Fruit fly (Drosophila melanogaster) whole organism, embryonic: ENCODE measurements around the gene IntS14.

Experiments
- CG11085 ChIP-seq: fragments of 200-800 bp; sonication (Bioruptor generic); IDR thresholded peaks from 2 replicates; pipeline ENCODE4 v1.3.6; 2022; ENCODE audit warnings: missing biosample characterization, missing genetic modification characterization
- CG17359 ChIP-seq: fragments of 200-800 bp; sonication (Bioruptor generic); optimal IDR thresholded peaks from 3 replicates; lab custom pipeline; 2018; ENCODE audit warnings: missing biosample characterization, mild to moderate bottlenecking, missing genetic modification characterization, moderate library complexity
- CG18011 ChIP-seq: fragments of 200-800 bp; sonication (Bioruptor generic); optimal IDR thresholded peaks from 2 replicates; lab custom pipeline; 2017; ENCODE audit warnings: missing biosample characterization, missing genetic modification characterization, mild to moderate bottlenecking, moderate library complexity, missing genotype
- CG18619 ChIP-seq: fragments of 200-800 bp; sonication (Bioruptor generic); optimal IDR thresholded peaks from 3 replicates; lab custom pipeline; 2017; ENCODE audit warnings: missing biosample characterization, mild to moderate bottlenecking, missing genetic modification characterization
- CG32532 ChIP-seq: fragments of 200-800 bp; sonication (Bioruptor generic); IDR thresholded peaks from 2 replicates; pipeline ENCODE4 v1.3.6; 2022; ENCODE audit warnings: missing biosample characterization, missing genetic modification characterization
- CG6765 ChIP-seq: fragments of 200-800 bp; sonication (Bioruptor generic); optimal IDR thresholded peaks from 3 replicates; lab custom pipeline; 2017; ENCODE audit warnings: missing biosample characterization, mild to moderate bottlenecking, missing genetic modification characterization
- Gug ChIP-seq: fragments of 200-800 bp; sonication (Bioruptor generic); IDR thresholded peaks from 4 replicates; pipeline ENCODE4 v1.3.6; 2022; ENCODE audit warnings: missing biosample characterization, missing genetic modification characterization
- Mrtf ChIP-seq: fragments of 200-800 bp; sonication (Bioruptor generic); IDR thresholded peaks from 3 replicates; pipeline ENCODE4 v1.3.6; 2022; ENCODE audit warnings: missing biosample characterization, missing genetic modification characterization
- Ssrp ChIP-seq: fragments of 200-800 bp; sonication (Bioruptor generic); optimal IDR thresholded peaks from 2 replicates; lab custom pipeline; 2018; ENCODE audit warnings: missing biosample characterization, mild to moderate bottlenecking, missing genetic modification characterization, moderate library complexity
- Taf1 ChIP-seq: fragments of 200-800 bp; sonication (Bioruptor generic); IDR thresholded peaks from 2 replicates; pipeline ENCODE4 v1.3.6; 2022; ENCODE audit warnings: missing biosample characterization, missing genetic modification characterization
- ab ChIP-seq: fragments of 200-800 bp; sonication (Bioruptor generic); optimal IDR thresholded peaks from 2 replicates; lab custom pipeline; 2016; ENCODE audit warnings: missing biosample characterization, missing genetic modification characterization
- ash1 ChIP-seq: fragments of 200-800 bp; sonication (Bioruptor generic); optimal IDR thresholded peaks from 2 replicates; lab custom pipeline; 2018; ENCODE audit warnings: missing biosample characterization, mild to moderate bottlenecking, missing genetic modification characterization
- fru ChIP-seq: fragments of >200 bp; optimal IDR thresholded peaks from 2 replicates; lab custom pipeline; 2017
- mld ChIP-seq: fragments of 200-800 bp; sonication (Bioruptor generic); IDR thresholded peaks from 3 replicates; pipeline ENCODE4 v1.3.6; 2022; ENCODE audit warnings: missing biosample characterization, missing genetic modification characterization; ENCODE audit not compliant: partially characterized antibody

dm6 chr2L:1156592-1157249, 7.5 kb upstream of the IntS14 start:
- TF ChIP-seq CG6765: no peak
- TF ChIP-seq CG32532 (GFP tag; lab: Robert Waterston, UW): no peak; the same call in 1 of the 2 replicates
- no peak for TF ChIP-seq Gug (GFP tag; lab: Robert Waterston, UW)
- TF ChIP-seq Taf1 (GFP tag; lab: Robert Waterston, UW): no peak
- TF ChIP-seq CG17359: no peak
- no peak for TF ChIP-seq Mrtf (GFP tag; lab: Robert Waterston, UW)
- TF ChIP-seq mld (GFP tag; lab: Robert Waterston, UW): no peak
- TF ChIP-seq CG11085 (GFP tag; lab: Robert Waterston, UW): no peak
- no peak for TF ChIP-seq CG18619
- no peak for TF ChIP-seq Ssrp (tag; lab: Kevin White, UChicago)
- no peak for TF ChIP-seq ab
- TF ChIP-seq CG18011 (GFP tag; lab: Kevin White, UChicago): no peak
- no peak for TF ChIP-seq ash1
- no peak for TF ChIP-seq fru (lab: Kevin White, UChicago)
